Worm (Caenorhabditis elegans) whole organism, midembryonic: ENCODE data around the gene fbxa-61.

Experiments used
- T22C8.4 ChIP-seq: fragments of 200-800 bp; sonication (Bioruptor generic); IDR thresholded peaks from 2 replicates; pipeline ENCODE4 v1.3.6; 2022; ENCODE audit warnings: missing genetic modification characterization, missing compliant biosample characterization
- cog-1 ChIP-seq: sonication (generic microtip); optimal IDR thresholded peaks from 2 replicates; lab custom pipeline; 2016; ENCODE audit warnings: missing genetic modification characterization, missing compliant biosample characterization
- flt-1 ChIP-seq: fragments of 200-800 bp; sonication (Bioruptor generic); IDR thresholded peaks from 2 replicates; pipeline ENCODE4 v1.3.6; 2022; ENCODE audit warnings: missing genetic modification characterization, missing compliant biosample characterization
- klf-2 ChIP-seq: fragments of 200-800 bp; sonication (Bioruptor generic); conservative IDR thresholded peaks from 2 replicates; pipeline ENCODE4 v1.3.6; 2022; ENCODE audit warnings: missing genetic modification reagents, missing genetic modification characterization, missing compliant biosample characterization
- med-1 ChIP-seq: sonication (generic microtip); optimal IDR thresholded peaks from 2 replicates; lab custom pipeline; 2017; ENCODE audit warnings: missing genetic modification characterization, mild to moderate bottlenecking, missing compliant biosample characterization, antibody characterized with exemption, missing genetic modification reagents; ENCODE audit not compliant: insufficient read depth
- ref-1 ChIP-seq: fragments of 200-800 bp; sonication (Bioruptor generic); conservative IDR thresholded peaks from 2 replicates; pipeline ENCODE4 v1.3.6; 2022; ENCODE audit warnings: missing genetic modification reagents, missing genetic modification characterization, missing compliant biosample characterization
- tab-1 ChIP-seq: fragments of 200-800 bp; sonication (Bioruptor generic); IDR thresholded peaks from 2 replicates; pipeline ENCODE4 v1.3.6; 2022; ENCODE audit warnings: missing genetic modification characterization, missing compliant biosample characterization
- ztf-23 ChIP-seq: fragments of 200-800 bp; sonication (Bioruptor generic); IDR thresholded peaks from 2 replicates; pipeline ENCODE4 v1.3.6; 2022; ENCODE audit warnings: missing genetic modification reagents, missing genetic modification characterization, missing compliant biosample characterization
- ztf-29 ChIP-seq: fragments of 200-800 bp; sonication (Bioruptor generic); IDR thresholded peaks from 2 replicates; pipeline ENCODE4 v1.3.6; 2022; ENCODE audit warnings: missing genetic modification reagents, missing genetic modification characterization, missing compliant biosample characterization

DNA sequence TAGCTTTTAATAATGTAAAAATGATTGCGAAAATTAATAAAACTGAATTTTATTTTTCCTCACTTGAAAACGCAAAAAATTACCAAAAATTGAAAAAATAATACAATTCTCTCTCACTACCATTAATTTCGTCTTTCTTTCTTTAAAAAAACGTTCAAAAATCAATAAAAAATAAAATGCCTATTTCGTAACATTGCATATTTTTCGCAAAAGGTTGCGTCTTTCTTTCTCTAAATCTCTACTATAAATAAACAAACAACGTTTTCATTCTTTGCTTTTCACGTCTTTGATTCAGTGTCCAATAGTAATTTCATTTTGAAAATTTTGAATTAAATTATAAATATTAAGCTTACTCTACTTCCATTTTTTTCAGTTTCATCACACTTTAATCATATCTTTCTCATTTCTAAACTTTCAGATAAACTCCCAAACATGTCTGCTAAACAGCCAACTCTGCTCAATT, 45.8 kb downstream of the fbxa-61 start, which contains the start of gene fbxa-37:
- no peak for TF ChIP-seq ztf-29 (GFP tag; lab: Robert Waterston, UW)
- no peak for TF ChIP-seq flt-1 (GFP tag; lab: Robert Waterston, UW)
- TF ChIP-seq ref-1 (GFP tag; lab: Robert Waterston, UW) = no peak
- no peak for TF ChIP-seq klf-2 (GFP tag; lab: Robert Waterston, UW)
- TF ChIP-seq med-1 (GFP tag; lab: Kevin White, UChicago) = no peak
- TF ChIP-seq tab-1 (GFP tag; lab: Robert Waterston, UW) = no peak
- no peak for TF ChIP-seq cog-1
- TF ChIP-seq ztf-23 (GFP tag; lab: Robert Waterston, UW) = no peak
- no peak for TF ChIP-seq T22C8.4 (GFP tag; lab: Robert Waterston, UW)
